Worm (Caenorhabditis elegans) whole organism, L4/young adult: Measurements from ENCODE around the gene F37A8.1.

Source experiments
- W03F9.2 ChIP-seq: fragments of 150-350 bp; optimal IDR thresholded peaks from 2 replicates; lab custom pipeline; 2014; ENCODE audit warnings: missing biosample characterization, missing genetic modification characterization
- dao-5 ChIP-seq: sonication (generic microtip); optimal IDR thresholded peaks from 2 replicates; lab custom pipeline; 2016; ENCODE audit warnings: missing genotype, missing genetic modification characterization, moderate library complexity, missing compliant biosample characterization
- him-1 ChIP-seq: sonication (generic microtip); optimal IDR thresholded peaks from 2 replicates; lab custom pipeline; 2016; ENCODE audit warnings: missing genotype, missing genetic modification reagents, missing genetic modification characterization, missing compliant biosample characterization

F37A8.1 gene

ce11 chrIII:3928136-3928535 is at the start of gene F37A8.1:
F37A8.1 (plus strand) TSS chrIII:3928436.
- no peak for TF ChIP-seq W03F9.2 (tag; lab: Kevin White, UChicago)
- TF ChIP-seq him-1 (tag; lab: Kevin White, UChicago) = no peak
- TF ChIP-seq dao-5 (tag; lab: Kevin White, UChicago) = no peak

ce11 chrIII:3878986-3879756 is 49.1 kb upstream of the F37A8.1 start:
- TF ChIP-seq him-1 (tag; lab: Kevin White, UChicago) (no peak), dao-5 (tag; lab: Kevin White, UChicago) (no peak), W03F9.2 (tag; lab: Kevin White, UChicago) (no peak)

ce11 chrIII:3883146-3883545 is 45.1 kb upstream of the F37A8.1 start:
- no peak for TF ChIP-seq W03F9.2 (tag; lab: Kevin White, UChicago)

ce11 chrIII:3887586-3887985 is 40.6 kb upstream of the F37A8.1 start:
- no peak for TF ChIP-seq W03F9.2 (tag; lab: Kevin White, UChicago)
- no peak for TF ChIP-seq him-1 (tag; lab: Kevin White, UChicago)
- TF ChIP-seq dao-5 (tag; lab: Kevin White, UChicago) = no peak

ce11 chrIII:3889896-3890295 is 38.3 kb upstream of the F37A8.1 start:
- no peak for TF ChIP-seq him-1 (tag; lab: Kevin White, UChicago)

- TF ChIP-seq dao-5 (tag; lab: Kevin White, UChicago) = no peak
- TF ChIP-seq W03F9.2 (tag; lab: Kevin White, UChicago) = no peak
- TF ChIP-seq him-1 (tag; lab: Kevin White, UChicago) = no peak
Observed at ce11 chrIII:3893992-3894391, 34.2 kb upstream of the F37A8.1 start.

- no peak for TF ChIP-seq dao-5 (tag; lab: Kevin White, UChicago)
Observed at ce11 chrIII:3898354-3898753, 29.9 kb upstream of the F37A8.1 start.

- TF ChIP-seq dao-5 (tag; lab: Kevin White, UChicago) (no peak), W03F9.2 (tag; lab: Kevin White, UChicago) (no peak), him-1 (tag; lab: Kevin White, UChicago) (peak; percentile 37)
Observed at ce11 chrIII:3898850-3899249, 29.4 kb upstream of the F37A8.1 start.

- no peak for TF ChIP-seq him-1 (tag; lab: Kevin White, UChicago)
Observed at ce11 chrIII:3901542-3901941, 26.7 kb upstream of the F37A8.1 start, which contains the start of gene tir-1. tir-1 (minus strand) TSS chrIII:3901642.

- TF ChIP-seq dao-5 (tag; lab: Kevin White, UChicago) (no peak), him-1 (tag; lab: Kevin White, UChicago) (no peak), W03F9.2 (tag; lab: Kevin White, UChicago) (no peak)
Observed at ce11 chrIII:3902588-3903325, 25.5 kb upstream of the F37A8.1 start.

ce11 chrIII:3906481-3906880 is 21.8 kb upstream of the F37A8.1 start:
- no peak for TF ChIP-seq W03F9.2 (tag; lab: Kevin White, UChicago)

- TF ChIP-seq W03F9.2 (tag; lab: Kevin White, UChicago) (no peak), him-1 (tag; lab: Kevin White, UChicago) (no peak), dao-5 (tag; lab: Kevin White, UChicago) (no peak)
Observed at ce11 chrIII:3907587-3907986, 20.6 kb upstream of the F37A8.1 start, which contains the start of gene mmcm-1. mmcm-1 (minus strand) TSS chrIII:3907687.

- TF ChIP-seq dao-5 (tag; lab: Kevin White, UChicago) (no peak), W03F9.2 (tag; lab: Kevin White, UChicago) (peak; percentile 25)
Observed at ce11 chrIII:3908205-3908604, 20.0 kb upstream of the F37A8.1 start.

ce11 chrIII:3914049-3914448 is 14.2 kb upstream of the F37A8.1 start, which contains the start of gene pat-3:
pat-3 (minus strand) TSS chrIII:3914149.
- TF ChIP-seq him-1 (tag; lab: Kevin White, UChicago) (no peak), W03F9.2 (tag; lab: Kevin White, UChicago) (no peak), dao-5 (tag; lab: Kevin White, UChicago) (no peak)
